Fruit fly (Drosophila melanogaster): ENCODE data around the gene CG5921.

DNA sequence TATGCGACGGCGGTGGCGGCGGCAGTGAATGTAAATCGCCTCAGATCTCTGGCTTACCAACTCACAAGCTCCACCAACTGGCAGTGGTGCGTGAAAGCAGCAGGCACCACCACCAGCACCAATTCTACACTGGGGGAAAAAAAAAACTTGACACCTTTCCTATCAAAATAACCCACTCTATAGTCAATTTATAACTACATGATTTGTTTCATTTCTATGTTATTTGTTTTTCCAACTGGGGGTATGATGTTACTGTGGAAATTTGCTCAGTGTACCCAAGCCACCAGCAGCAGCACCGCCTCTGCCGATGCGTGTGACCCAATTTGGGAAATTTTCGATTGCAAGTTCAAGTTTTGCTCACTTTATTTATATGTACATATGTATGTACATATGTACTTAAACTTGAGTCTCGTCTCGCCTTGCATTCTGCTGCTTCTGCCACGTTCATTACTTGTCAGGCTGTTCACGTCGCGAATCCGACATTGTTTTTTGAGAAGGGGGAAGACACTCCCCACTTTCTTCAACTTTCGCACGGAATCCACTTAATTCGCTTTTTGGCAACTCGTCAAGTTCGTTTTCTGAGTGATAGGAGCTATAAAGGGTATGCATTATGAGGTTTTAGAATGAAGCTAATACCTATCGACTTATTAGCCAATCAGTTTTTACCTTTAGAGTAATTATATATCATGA, 8.7 kb downstream of the CG5921 start:
- TF ChIP-seq kay (GFP tag; ENCODE audit: borderline replicate concordance) (no peak), CG1620 (GFP tag; optimal IDR thresholded peaks at IDR 0.05) (no peak), Clk (GFP tag; optimal IDR thresholded peaks at IDR 0.05) (no peak), Mnt (GFP tag; optimal IDR thresholded peaks at IDR 0.05) (no peak), cnc (optimal IDR thresholded peaks at IDR 0.05) (no peak), CG5204 (GFP tag; optimal IDR thresholded peaks at IDR 0.05) (no peak), CG7045 (GFP tag; optimal IDR thresholded peaks at IDR 0.05) (no peak), CG14711 (tag; optimal IDR thresholded peaks at IDR 0.05) (no peak), CG33017 (tag; optimal IDR thresholded peaks at IDR 0.05) (no peak), cic (GFP tag; optimal IDR thresholded peaks at IDR 0.05) (no peak), CG12768 (GFP tag; optimal IDR thresholded peaks at IDR 0.05) (no peak), tj (GFP tag; optimal IDR thresholded peaks at IDR 0.05) (no peak)

Measured in whole organism, adult.